Fruit fly (Drosophila melanogaster) whole organism, wandering third instar larva: Measurements from ENCODE around the gene otu.

ENCODE experiments used
- Abd-B ChIP-seq: fragments of >200 bp; optimal IDR thresholded peaks from 2 replicates; lab custom pipeline; 2017; ENCODE audit warnings: missing biosample characterization, missing genetic modification characterization
- CG32264 ChIP-seq: fragments of 200-800 bp; sonication (Bioruptor generic); optimal IDR thresholded peaks from 2 replicates; lab custom pipeline; 2016; ENCODE audit warnings: missing biosample characterization, missing genetic modification characterization
- CG9705 ChIP-seq: fragments of 200-800 bp; sonication (Bioruptor generic); optimal IDR thresholded peaks from 2 replicates; lab custom pipeline; 2018; ENCODE audit warnings: missing biosample characterization, mild to moderate bottlenecking, missing genetic modification characterization
- CrebA ChIP-seq: fragments of 200-800 bp; sonication (Bioruptor generic); optimal IDR thresholded peaks from 2 replicates; lab custom pipeline; 2016; ENCODE audit warnings: missing biosample characterization, mild to moderate bottlenecking, missing genetic modification characterization, borderline replicate concordance
- Dfd ChIP-seq: fragments of >200 bp; optimal IDR thresholded peaks from 2 replicates; lab custom pipeline; 2017; ENCODE audit warnings: missing biosample characterization, missing genetic modification characterization
- Dif ChIP-seq: fragments of 200-275, 200-300 bp; sonication (Bioruptor generic); optimal IDR thresholded peaks from 2 replicates; lab custom pipeline; 2018; ENCODE audit warnings: missing biosample characterization, missing genetic modification characterization; ENCODE audit not compliant: partially characterized antibody
- GATAd ChIP-seq: sonication (Bioruptor generic); optimal IDR thresholded peaks from 2 replicates; lab custom pipeline; 2016; ENCODE audit warnings: missing biosample characterization, missing genetic modification characterization
- HLH106 ChIP-seq: fragments of 200-800 bp; optimal IDR thresholded peaks from 3 replicates; lab custom pipeline; 2019; ENCODE audit warnings: missing biosample characterization, mild to moderate bottlenecking, missing genetic modification characterization, moderate library complexity
- Hr78 ChIP-seq: fragments of >200 bp; optimal IDR thresholded peaks from 2 replicates; lab custom pipeline; 2017; ENCODE audit warnings: missing biosample characterization, missing genetic modification characterization
- Hr83 ChIP-seq: fragments of 200-300 bp; sonication (Bioruptor generic); optimal IDR thresholded peaks from 2 replicates; lab custom pipeline; 2016; ENCODE audit warnings: missing biosample characterization, mild to moderate bottlenecking, missing genetic modification characterization, moderate library complexity; ENCODE audit not compliant: poor library complexity, severe bottlenecking
- Jra ChIP-seq: sonication (Bioruptor generic); optimal IDR thresholded peaks from 2 replicates; lab custom pipeline; 2016; ENCODE audit warnings: missing biosample characterization, missing genetic modification characterization
- Mio ChIP-seq: sonication (Bioruptor generic); optimal IDR thresholded peaks from 2 replicates; lab custom pipeline; 2016; ENCODE audit warnings: missing biosample characterization, missing genetic modification characterization
- N ChIP-seq: fragments of >200 bp; optimal IDR thresholded peaks from 2 replicates; lab custom pipeline; 2018; ENCODE audit warnings: missing biosample characterization, missing external identifiers, missing genetic modification characterization
- OdsH ChIP-seq: fragments of 200-800 bp; sonication (Bioruptor generic); optimal IDR thresholded peaks from 2 replicates; lab custom pipeline; 2016; ENCODE audit warnings: missing biosample characterization, mild to moderate bottlenecking, missing genetic modification characterization
- Rel ChIP-seq, 2 experiments: fragments of 200-800 bp; sonication (Bioruptor generic) in 1 of 2; optimal IDR thresholded peaks; 2 replicates in 1 of 2; 3 replicates in 1 of 2; lab custom pipeline; 2016 to 2019; ENCODE audit warnings: mild to moderate bottlenecking in 2 of 2, missing biosample characterization in 2 of 2, missing genetic modification characterization in 2 of 2, moderate library complexity in 1 of 2
- Sp1 ChIP-seq: fragments of 200-800 bp; sonication (Bioruptor generic); optimal IDR thresholded peaks from 3 replicates; lab custom pipeline; 2019; ENCODE audit warnings: missing biosample characterization, mild to moderate bottlenecking, missing genetic modification characterization, moderate library complexity
- Vsx2 ChIP-seq: fragments of 200-300, 225-300 bp; sonication (Bioruptor generic); optimal IDR thresholded peaks from 2 replicates; lab custom pipeline; 2018; ENCODE audit warnings: missing biosample characterization, missing genetic modification characterization; ENCODE audit not compliant: partially characterized antibody
- br ChIP-seq: fragments of 200-800 bp; sonication (Bioruptor generic); optimal IDR thresholded peaks from 2 replicates; lab custom pipeline; 2016; ENCODE audit warnings: missing biosample characterization, missing genetic modification characterization
- brk ChIP-seq: fragments of 200-800 bp; sonication (Bioruptor generic); optimal IDR thresholded peaks from 2 replicates; lab custom pipeline; 2016; ENCODE audit warnings: missing biosample characterization, mild to moderate bottlenecking, missing genetic modification characterization
- dl ChIP-seq, 2 experiments: fragments of 175-275, 200-275 bp in 1 of 2; fragments of 200-275 bp in 1 of 2; sonication (Bioruptor generic); optimal IDR thresholded peaks; lab custom pipeline; 2018; ENCODE audit warnings: mild to moderate bottlenecking in 2 of 2, missing biosample characterization in 2 of 2, missing genetic modification characterization in 2 of 2, moderate library complexity in 2 of 2; ENCODE audit not compliant: partially characterized antibody in 2 of 2, insufficient read depth in 1 of 2
- dsf ChIP-seq: sonication (Bioruptor generic); optimal IDR thresholded peaks from 2 replicates; lab custom pipeline; 2016; ENCODE audit warnings: missing biosample characterization, missing genetic modification characterization, borderline replicate concordance
- foxo ChIP-seq, 2 experiments: fragments of 200-800 bp; sonication (Bioruptor generic); optimal IDR thresholded peaks; 2 replicates in 1 of 2; 3 replicates in 1 of 2; lab custom pipeline; 2016 to 2017; ENCODE audit warnings: missing biosample characterization in 2 of 2, missing genetic modification characterization in 2 of 2
- fru ChIP-seq: fragments of 200-800 bp; sonication (Bioruptor generic); optimal IDR thresholded peaks from 3 replicates; lab custom pipeline; 2016; ENCODE audit warnings: missing biosample characterization, mild to moderate bottlenecking, missing genetic modification characterization
- jim ChIP-seq: fragments of 175-275, 200-325 bp; sonication (Bioruptor generic); optimal IDR thresholded peaks from 2 replicates; lab custom pipeline; 2016; ENCODE audit warnings: missing biosample characterization, mild to moderate bottlenecking, missing genetic modification characterization
- lola ChIP-seq: fragments of >200 bp; optimal IDR thresholded peaks from 2 replicates; lab custom pipeline; 2017; ENCODE audit warnings: missing biosample characterization, missing genetic modification characterization
- psq ChIP-seq: fragments of 200-800 bp; sonication (Bioruptor generic); optimal IDR thresholded peaks from 3 replicates; lab custom pipeline; 2017; ENCODE audit warnings: missing biosample characterization, mild to moderate bottlenecking, missing genetic modification characterization, moderate library complexity
- rgr ChIP-seq: fragments of 200-800 bp; sonication (Bioruptor generic); optimal IDR thresholded peaks from 3 replicates; lab custom pipeline; 2016; ENCODE audit warnings: missing biosample characterization, mild to moderate bottlenecking, missing genetic modification characterization
- sage ChIP-seq: fragments of 200-800 bp; sonication (Bioruptor generic); optimal IDR thresholded peaks from 2 replicates; lab custom pipeline; 2016; ENCODE audit warnings: missing biosample characterization, mild to moderate bottlenecking, missing genetic modification characterization
- sv ChIP-seq: fragments of 200-800 bp; sonication (Bioruptor generic); optimal IDR thresholded peaks from 3 replicates; lab custom pipeline; 2016; ENCODE audit warnings: missing biosample characterization, missing genetic modification characterization
- usp ChIP-seq: fragments of >200 bp; optimal IDR thresholded peaks from 2 replicates; lab custom pipeline; 2017; ENCODE audit warnings: missing biosample characterization, missing genetic modification characterization
- woc ChIP-seq: sonication (Bioruptor generic); optimal IDR thresholded peaks from 2 replicates; lab custom pipeline; 2016; ENCODE audit warnings: missing biosample characterization, mild to moderate bottlenecking, missing genetic modification characterization

otu gene

DNA sequence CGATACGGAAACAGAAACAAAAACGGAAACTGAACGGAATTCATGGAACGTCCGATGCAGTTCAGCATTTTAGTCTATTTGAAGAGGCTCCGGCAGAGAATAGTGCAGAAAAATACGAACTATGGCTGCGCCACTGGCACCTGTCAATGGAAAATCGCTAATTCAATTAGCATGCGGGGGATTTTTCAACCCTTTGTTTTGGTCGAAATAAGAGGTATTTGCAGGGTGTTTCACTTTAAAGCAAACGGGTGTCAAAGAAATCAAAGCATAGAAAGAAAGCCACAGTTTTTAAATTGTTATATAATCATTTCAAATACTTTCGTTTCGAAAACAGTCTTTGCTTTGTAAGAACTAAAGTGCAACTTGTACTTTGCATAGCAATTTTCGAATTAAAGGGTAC lies 40.3 kb upstream of the otu start, which contains the start of gene PIP82:
PIP82 (minus strand) TSS at position 101 of the 400 bp plus-strand sequence.
- TF ChIP-seq CrebA (GFP tag; lab: Kevin White, UChicago) (no peak), HLH106 (tag; lab: Kevin White, UChicago) (no peak), Jra (no peak), OdsH (GFP tag; lab: Kevin White, UChicago) (no peak), rgr (GFP tag; lab: Kevin White, UChicago) (no peak), usp (GFP tag; lab: Kevin White, UChicago) (no peak), dsf (GFP tag; lab: Kevin White, UChicago) (no peak), Hr78 (no peak), dl (GFP tag; optimal IDR thresholded peaks at IDR 0.05; lab: Kevin White, UChicago; ENCODE audit: insufficient read depth in 1 of 2, partially characterized antibody in 2 of 2) (no peak), fru (GFP tag; lab: Kevin White, UChicago) (no peak), Rel (GFP tag; optimal IDR thresholded peaks at IDR 0.05; lab: Kevin White, UChicago) (no peak), Rel (tag; optimal IDR thresholded peaks at IDR 0.05; lab: Kevin White, UChicago) (no peak), foxo (GFP tag; optimal IDR thresholded peaks at IDR 0.05; lab: Kevin White, UChicago) (no peak), woc (GFP tag; lab: Kevin White, UChicago) (no peak), sage (GFP tag; lab: Kevin White, UChicago) (no peak), Abd-B (GFP tag; lab: Kevin White, UChicago) (no peak), GATAd (GFP tag; lab: Kevin White, UChicago) (no peak), psq (GFP tag; lab: Kevin White, UChicago) (no peak), Dif (GFP tag; lab: Kevin White, UChicago) (no peak)

DNA sequence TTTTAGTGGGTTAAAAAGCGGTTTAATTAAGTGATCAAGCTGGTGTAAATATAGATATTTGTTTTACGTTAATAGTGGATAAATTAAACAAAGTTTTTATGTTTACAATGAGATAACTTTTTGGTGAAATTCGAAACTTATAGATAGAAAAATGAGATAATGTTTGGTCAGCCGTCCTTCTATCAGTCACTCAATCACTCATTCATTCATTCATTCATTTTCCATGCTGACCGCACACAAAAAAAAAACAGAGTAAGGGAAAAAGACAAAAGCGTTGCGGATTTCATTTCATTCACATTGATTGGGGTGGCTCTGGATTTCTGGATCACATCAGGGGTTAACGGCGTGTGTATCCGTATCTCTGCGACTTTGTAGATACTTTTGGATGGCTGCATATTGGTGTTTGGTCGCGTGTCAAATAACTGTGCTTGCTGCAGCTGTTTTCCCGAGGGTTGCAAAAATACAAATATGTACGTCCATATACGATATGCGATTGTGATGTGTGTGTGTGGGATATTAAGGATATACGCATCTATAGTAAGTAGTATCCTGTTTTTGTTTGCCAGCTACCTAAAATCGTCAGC lies 34.3 kb upstream of the otu start:
- no peak for TF ChIP-seq HLH106 (tag; lab: Kevin White, UChicago)
- TF ChIP-seq dl (GFP tag; optimal IDR thresholded peaks at IDR 0.05; lab: Kevin White, UChicago; ENCODE audit: insufficient read depth in 1 of 2, partially characterized antibody in 2 of 2), result no peak
- TF ChIP-seq Jra, result no peak
- TF ChIP-seq br (GFP tag; lab: Kevin White, UChicago), result no peak
- no peak for TF ChIP-seq CG9705 (GFP tag; lab: Kevin White, UChicago)
- no peak for TF ChIP-seq lola
- TF ChIP-seq Hr83, result no peak
- TF ChIP-seq jim (GFP tag; lab: Kevin White, UChicago), result no peak
- TF ChIP-seq N (GFP tag; lab: Kevin White, UChicago), result no peak
- TF ChIP-seq, all 38 proteins: peak for 0

DNA sequence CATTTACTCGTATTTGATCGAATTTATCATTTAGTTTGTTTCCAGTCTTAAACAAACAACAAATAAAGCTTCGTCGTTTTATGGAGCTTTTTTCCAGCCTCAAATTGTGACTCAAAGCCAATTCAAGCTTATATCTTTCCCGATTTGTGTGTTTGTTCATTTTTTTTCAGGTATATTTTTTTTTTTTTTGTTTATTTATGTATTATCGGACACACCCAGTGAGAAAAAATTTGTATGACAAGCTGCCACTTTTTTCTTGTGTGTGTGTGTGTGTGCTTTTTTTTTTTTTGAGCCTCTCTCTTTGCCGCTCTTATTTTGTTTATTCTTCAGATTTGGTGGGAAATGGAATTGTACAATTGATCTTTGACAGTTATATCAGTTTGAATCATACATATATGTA lies 33.2 kb upstream of the otu start:
- TF ChIP-seq CG9705 (GFP tag; lab: Kevin White, UChicago), result no peak
- TF ChIP-seq GATAd (GFP tag; lab: Kevin White, UChicago), result no peak
- TF ChIP-seq dsf (GFP tag; lab: Kevin White, UChicago), result no peak
- no peak for TF ChIP-seq OdsH (GFP tag; lab: Kevin White, UChicago)
- TF ChIP-seq Hr78, result no peak
- no peak for TF ChIP-seq br (GFP tag; lab: Kevin White, UChicago)
- TF ChIP-seq foxo (GFP tag; optimal IDR thresholded peaks at IDR 0.05; lab: Kevin White, UChicago), result peak in 1 of 2 experiments; percentile 11
- no peak for TF ChIP-seq Abd-B (GFP tag; lab: Kevin White, UChicago)
- no peak for TF ChIP-seq Vsx2 (GFP tag; lab: Kevin White, UChicago)
- peak; percentile 18 for TF ChIP-seq rgr (GFP tag; lab: Kevin White, UChicago)
- no peak for TF ChIP-seq Dif (GFP tag; lab: Kevin White, UChicago)
- no peak for TF ChIP-seq lola

DNA sequence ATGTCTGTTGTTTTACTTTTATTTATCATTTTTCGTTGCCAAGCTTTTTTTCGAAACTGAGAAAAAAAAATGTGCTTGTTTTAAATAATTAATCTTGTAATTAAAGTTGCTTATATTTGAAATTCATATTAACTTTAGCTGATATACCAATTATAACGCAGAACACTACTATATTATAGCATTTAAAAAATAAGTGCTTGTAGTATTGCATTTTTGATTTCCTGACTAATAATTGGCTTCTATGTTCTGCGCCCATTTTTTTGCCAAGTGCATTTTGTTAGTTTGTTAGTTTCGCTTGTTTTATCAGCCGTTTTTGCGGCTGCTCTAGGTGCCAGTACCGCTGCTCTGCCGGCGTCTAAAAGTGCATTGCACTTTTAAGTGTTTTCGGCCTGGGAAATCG lies 32.2 kb upstream of the otu start:
- TF ChIP-seq brk (GFP tag; lab: Kevin White, UChicago), result no peak
- TF ChIP-seq Sp1, result no peak
- TF ChIP-seq woc (GFP tag; lab: Kevin White, UChicago), result no peak
- TF ChIP-seq CG32264 (GFP tag; lab: Kevin White, UChicago), result no peak
- TF ChIP-seq dsf (GFP tag; lab: Kevin White, UChicago), result no peak
- no peak for TF ChIP-seq Dif (GFP tag; lab: Kevin White, UChicago)
- TF ChIP-seq OdsH (GFP tag; lab: Kevin White, UChicago), result no peak
- TF ChIP-seq Dfd (GFP tag; lab: Kevin White, UChicago), result no peak
- no peak for TF ChIP-seq Vsx2 (GFP tag; lab: Kevin White, UChicago)
- TF ChIP-seq fru (GFP tag; lab: Kevin White, UChicago), result no peak
- TF ChIP-seq Rel (GFP tag; optimal IDR thresholded peaks at IDR 0.05; lab: Kevin White, UChicago), result no peak
- no peak for TF ChIP-seq Rel (tag; optimal IDR thresholded peaks at IDR 0.05; lab: Kevin White, UChicago)
- TF ChIP-seq HLH106 (tag; lab: Kevin White, UChicago), result no peak
- no peak for TF ChIP-seq foxo (GFP tag; optimal IDR thresholded peaks at IDR 0.05; lab: Kevin White, UChicago)
- no peak for TF ChIP-seq Abd-B (GFP tag; lab: Kevin White, UChicago)
- no peak for TF ChIP-seq psq (GFP tag; lab: Kevin White, UChicago)
- no peak for TF ChIP-seq sv (GFP tag; lab: Kevin White, UChicago)
- no peak for TF ChIP-seq Mio (GFP tag; lab: Kevin White, UChicago)
